Worm (Caenorhabditis elegans) whole organism, L2 larva: ENCODE data around the gene rha-2.

ENCODE experiments used
- R02D3.7 ChIP-seq: fragments of 150-350 bp; optimal IDR thresholded peaks from 2 replicates; lab custom pipeline; 2014; ENCODE audit warnings: missing biosample characterization, missing genetic modification characterization
- Y55F3AM.14 ChIP-seq: fragments of 200-800 bp; sonication (Bioruptor generic); optimal IDR thresholded peaks from 2 replicates; lab custom pipeline; 2018; ENCODE audit warnings: mild to moderate bottlenecking, missing genetic modification characterization, missing compliant biosample characterization
- ZK546.5 ChIP-seq: sonication (generic microtip); optimal IDR thresholded peaks from 2 replicates; lab custom pipeline; 2017; ENCODE audit warnings: missing biosample characterization, missing genetic modification characterization
- ama-1 ChIP-seq: fragments of 150-350 bp; optimal IDR thresholded peaks from 2 replicates; lab custom pipeline; 2018; ENCODE audit warnings: inconsistent platforms
- crh-2 ChIP-seq: sonication (generic microtip); optimal IDR thresholded peaks from 2 replicates; lab custom pipeline; 2017; ENCODE audit warnings: missing biosample characterization, missing genetic modification characterization
- fos-1 ChIP-seq: fragments of 150-350 bp; optimal IDR thresholded peaks from 2 replicates; lab custom pipeline; 2014; ENCODE audit warnings: missing biosample characterization, missing genetic modification characterization
- mdl-1 ChIP-seq, 2 experiments: fragments of 150-350 bp in 1 of 2; sonication (generic microtip) in 1 of 2; optimal IDR thresholded peaks; 2 replicates each; lab custom pipeline; 2017; ENCODE audit warnings: missing biosample characterization in 2 of 2, missing genetic modification characterization in 2 of 2
- nhr-12 ChIP-seq: fragments of 150-350 bp; optimal IDR thresholded peaks from 2 replicates; lab custom pipeline; 2014; ENCODE audit warnings: missing biosample characterization, missing genetic modification characterization
- unc-39 ChIP-seq: fragments of 150-350 bp; optimal IDR thresholded peaks from 2 replicates; lab custom pipeline; 2014; ENCODE audit warnings: missing biosample characterization, missing genetic modification characterization
- unc-62 ChIP-seq: fragments of 150-350 bp; optimal IDR thresholded peaks from 2 replicates; lab custom pipeline; 2014; ENCODE audit warnings: missing biosample characterization, missing genetic modification reagents, missing genetic modification characterization
- zag-1 ChIP-seq: fragments of 150-350 bp; optimal IDR thresholded peaks from 2 replicates; lab custom pipeline; 2014; ENCODE audit warnings: missing biosample characterization, missing genetic modification characterization

ce11 chrIII:8621002-8621401 is 6.6 kb upstream of the rha-2 start:
- TF ChIP-seq mdl-1 (tag; optimal IDR thresholded peaks at IDR 0.05; lab: Kevin White, UChicago) (no peak), nhr-12 (tag; lab: Kevin White, UChicago) (no peak), ama-1 (lab: Kevin White, UChicago) (no peak), Y55F3AM.14 (GFP tag; lab: Kevin White, UChicago) (no peak), R02D3.7 (tag; lab: Kevin White, UChicago) (no peak), crh-2 (tag; lab: Kevin White, UChicago) (no peak), ZK546.5 (no peak), unc-62 (GFP tag; lab: Kevin White, UChicago) (no peak), fos-1 (tag; lab: Kevin White, UChicago) (no peak), unc-39 (tag; lab: Kevin White, UChicago) (no peak), zag-1 (no peak)
